Worm (Caenorhabditis elegans): ENCODE measurements around the gene mib-1.

DNA sequence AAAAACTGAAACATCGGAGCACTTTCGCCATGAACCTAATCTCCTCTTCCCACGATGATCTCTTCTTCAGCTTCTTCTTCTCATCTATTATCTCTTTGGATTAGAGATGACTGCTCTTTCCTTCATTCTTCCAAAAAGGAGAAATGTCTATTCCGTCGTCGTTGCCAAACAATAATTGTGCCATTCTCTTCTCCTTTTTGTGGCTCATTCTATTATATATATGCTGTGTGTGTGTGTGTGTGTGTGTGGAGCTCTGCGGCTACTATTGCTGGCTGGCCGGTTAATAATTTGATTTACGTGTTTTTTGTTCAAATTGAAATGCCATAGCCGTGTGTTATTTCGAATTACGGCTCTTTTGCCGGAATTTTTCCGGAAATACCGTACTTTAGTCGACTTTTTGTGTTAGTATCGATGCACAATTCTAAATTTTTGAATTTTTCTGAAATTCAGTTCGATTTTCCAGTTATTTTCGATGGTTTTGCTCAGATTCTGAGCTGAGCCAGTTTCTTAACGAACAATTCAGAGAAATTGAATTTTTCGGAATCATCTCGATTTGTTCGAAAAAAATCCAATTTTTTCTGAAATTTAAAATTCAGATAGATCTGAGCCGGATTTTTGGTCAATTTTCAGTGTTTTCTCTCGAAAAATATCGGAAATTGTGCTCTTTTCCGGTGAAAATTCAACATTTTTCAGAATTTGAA lies 42.7 kb upstream of the mib-1 start, which contains the start of gene T28D6.5:
- no peak for TF ChIP-seq med-1 (GFP tag; optimal IDR thresholded peaks at IDR 0.05; ENCODE audit: insufficient read depth)
- TF ChIP-seq flt-1 (GFP tag; IDR thresholded peaks at IDR 0.05) = no peak
- no peak for TF ChIP-seq ztf-29 (GFP tag; IDR thresholded peaks at IDR 0.05)
- no peak for TF ChIP-seq klf-2 (GFP tag; conservative IDR thresholded peaks at IDR 0.05)
- no peak for TF ChIP-seq cog-1 (tag; optimal IDR thresholded peaks at IDR 0.05)
- TF ChIP-seq tab-1 (GFP tag; IDR thresholded peaks at IDR 0.05) = no peak
- no peak for TF ChIP-seq ref-1 (GFP tag; conservative IDR thresholded peaks at IDR 0.05)
- no peak for TF ChIP-seq ztf-23 (GFP tag; IDR thresholded peaks at IDR 0.05)

All from whole organism, midembryonic.